Worm (Caenorhabditis elegans): ENCODE results near the gene Y37E11B.10.

Y37E11B.10 gene

DNA sequence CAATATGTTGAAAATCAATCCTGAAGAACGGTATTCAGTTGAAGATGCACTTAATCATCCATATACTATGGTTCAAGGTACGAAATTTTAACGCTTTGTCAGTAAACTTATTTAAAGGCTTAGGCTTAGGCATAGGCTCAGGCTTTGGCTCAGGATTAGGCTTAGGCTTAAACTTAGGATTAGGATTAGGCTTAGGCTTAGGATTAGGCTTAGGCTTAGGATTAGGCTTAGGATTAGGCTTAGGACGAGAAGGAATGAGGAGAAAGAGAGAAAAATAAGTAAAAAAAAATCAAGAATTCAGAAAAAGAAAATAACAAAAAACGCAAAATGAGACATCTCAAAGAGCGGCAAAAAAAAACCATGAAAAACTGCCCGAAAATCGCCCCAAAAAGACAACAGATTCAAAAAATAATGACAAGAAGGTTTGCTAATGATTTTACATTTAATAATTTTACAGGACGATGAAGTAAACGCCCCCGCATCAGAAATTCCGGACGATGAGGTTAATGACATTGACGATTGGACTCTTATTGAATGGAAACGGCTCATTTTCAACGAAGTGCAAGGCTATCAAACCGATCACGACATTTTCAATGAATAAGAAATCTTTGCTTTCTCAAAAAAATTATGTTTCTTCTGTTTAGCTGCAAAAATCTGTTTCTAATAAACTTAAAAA lies 2.4 kb upstream of the Y37E11B.10 start:
- TF ChIP-seq ceh-90 (tag; optimal IDR thresholded peaks at IDR 0.05), result no peak
- no peak for TF ChIP-seq efl-1 (optimal IDR thresholded peaks at IDR 0.05)
- TF ChIP-seq efl-1 (GFP tag; optimal IDR thresholded peaks at IDR 0.05 in 1 of 2), result no peak
- TF ChIP-seq lin-39 (tag; optimal IDR thresholded peaks at IDR 0.05), result no peak
- no peak for TF ChIP-seq mab-9 (GFP tag; IDR thresholded peaks at IDR 0.05)
- TF ChIP-seq ceh-63 (GFP tag; optimal IDR thresholded peaks at IDR 0.05), result no peak
- no peak for TF ChIP-seq nhr-77 (tag; optimal IDR thresholded peaks at IDR 0.05)
- no peak for TF ChIP-seq nhr-12 (tag; optimal IDR thresholded peaks at IDR 0.05)
- no peak for TF ChIP-seq nhr-90 (tag; optimal IDR thresholded peaks at IDR 0.05; ENCODE audit: poor library complexity)

DNA sequence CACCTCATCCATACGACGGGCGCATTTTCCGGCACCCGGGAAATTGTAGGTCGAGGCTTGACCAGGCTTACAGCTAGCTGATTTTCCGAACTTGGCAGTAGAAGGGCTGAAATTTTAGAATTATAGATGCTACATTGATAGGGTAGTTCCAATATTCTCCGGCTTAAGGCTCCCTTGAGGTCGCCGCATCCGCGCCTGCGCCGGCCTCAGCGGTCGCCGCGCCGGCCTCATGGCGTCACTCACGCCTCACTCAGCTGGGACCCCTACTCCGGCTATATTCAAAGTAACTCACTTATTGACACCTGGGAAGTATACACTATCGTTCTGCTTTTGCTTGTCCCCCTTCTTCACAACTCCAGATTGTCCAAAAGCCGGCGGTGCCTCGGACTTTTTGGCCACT lies 2.2 kb downstream of the Y37E11B.10 start:
- TF ChIP-seq efl-1 (optimal IDR thresholded peaks at IDR 0.05) (no peak), efl-1 (GFP tag; optimal IDR thresholded peaks at IDR 0.05 in 1 of 2) (peak in 1 of 2 experiments; percentile 69), lin-35 (GFP tag; optimal IDR thresholded peaks at IDR 0.05) (no peak), tlp-1 (tag; optimal IDR thresholded peaks at IDR 0.05) (no peak), alr-1 (tag; optimal IDR thresholded peaks at IDR 0.05; ENCODE audit: borderline replicate concordance) (no peak)

DNA sequence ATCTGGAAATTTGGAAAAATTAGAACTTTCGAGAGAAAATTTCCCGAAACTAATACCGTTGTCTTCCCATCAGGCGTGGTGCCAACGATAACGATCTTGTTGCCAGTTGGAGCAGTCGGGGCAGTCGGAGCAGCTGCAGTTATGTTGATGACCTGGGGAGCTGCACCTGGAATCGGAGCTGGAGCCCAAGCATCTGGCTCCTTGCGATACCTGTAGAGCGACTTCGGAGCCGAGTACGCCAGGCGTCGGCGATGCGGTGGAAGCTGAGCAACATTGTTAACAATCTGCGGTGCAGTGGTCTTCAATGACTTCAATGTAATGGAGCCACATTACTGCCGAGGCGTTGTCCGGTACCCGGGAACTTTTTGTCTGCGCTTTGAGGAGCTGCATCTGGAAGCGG lies 4.4 kb downstream of the Y37E11B.10 start:
- TF ChIP-seq blmp-1 (tag; optimal IDR thresholded peaks at IDR 0.05) (no peak), pqm-1 (tag; optimal IDR thresholded peaks at IDR 0.05) (no peak), zag-1 (tag; optimal IDR thresholded peaks at IDR 0.05) (no peak), sox-4 (tag; optimal IDR thresholded peaks at IDR 0.05) (no peak), zip-4 (GFP tag; optimal IDR thresholded peaks at IDR 0.05) (no peak), nhr-28 (tag; optimal IDR thresholded peaks at IDR 0.05) (no peak), ces-1 (GFP tag; optimal IDR thresholded peaks at IDR 0.05) (no peak), jun-1 (tag; optimal IDR thresholded peaks at IDR 0.05) (no peak), mab-9 (GFP tag; IDR thresholded peaks at IDR 0.05) (no peak), fos-1 (tag; optimal IDR thresholded peaks at IDR 0.05) (no peak), dsc-1 (tag; optimal IDR thresholded peaks at IDR 0.05) (no peak), vab-15 (tag; optimal IDR thresholded peaks at IDR 0.05) (no peak)

DNA sequence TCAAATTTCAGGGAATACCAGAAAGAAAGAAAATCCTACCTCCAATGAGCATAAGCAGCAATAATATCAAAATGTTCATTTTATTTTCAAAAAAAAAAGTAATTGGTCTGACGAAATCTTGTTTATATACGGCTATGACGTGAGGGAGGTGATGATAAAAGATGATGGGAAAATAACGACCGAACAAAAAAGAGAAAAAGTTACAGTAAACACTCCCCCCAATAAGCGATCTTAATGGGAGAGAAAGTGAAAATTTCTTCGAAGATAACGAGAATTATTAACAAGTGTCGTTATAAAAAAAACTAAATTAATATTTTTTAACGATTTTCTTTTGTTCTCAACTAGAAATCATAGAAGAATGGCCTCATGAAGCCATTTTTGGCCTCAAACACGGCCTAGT lies 6.3 kb downstream of the Y37E11B.10 start, which contains the start of gene Y37E11B.7:
Gene Y37E11B.7, minus strand, starts transcription at position 207 of the 400 bp plus-strand sequence.
- TF ChIP-seq efl-1 (optimal IDR thresholded peaks at IDR 0.05), result no peak
- peak in 1 of 2 experiments; percentile 74 for TF ChIP-seq efl-1 (GFP tag; optimal IDR thresholded peaks at IDR 0.05 in 1 of 2)
- peak; percentile 33 for TF ChIP-seq nhr-85 (tag)
- TF ChIP-seq nhr-20 (tag; optimal IDR thresholded peaks at IDR 0.05), result no peak
- peak in 1 of 6 experiments; percentile 23 for TF ChIP-seq elt-3 (tag; optimal IDR thresholded peaks at IDR 0.05)
- no peak for TF ChIP-seq skn-1 (tag; optimal IDR thresholded peaks at IDR 0.05)
- TF ChIP-seq blmp-1 (tag; optimal IDR thresholded peaks at IDR 0.05), result peak; percentile 85

DNA sequence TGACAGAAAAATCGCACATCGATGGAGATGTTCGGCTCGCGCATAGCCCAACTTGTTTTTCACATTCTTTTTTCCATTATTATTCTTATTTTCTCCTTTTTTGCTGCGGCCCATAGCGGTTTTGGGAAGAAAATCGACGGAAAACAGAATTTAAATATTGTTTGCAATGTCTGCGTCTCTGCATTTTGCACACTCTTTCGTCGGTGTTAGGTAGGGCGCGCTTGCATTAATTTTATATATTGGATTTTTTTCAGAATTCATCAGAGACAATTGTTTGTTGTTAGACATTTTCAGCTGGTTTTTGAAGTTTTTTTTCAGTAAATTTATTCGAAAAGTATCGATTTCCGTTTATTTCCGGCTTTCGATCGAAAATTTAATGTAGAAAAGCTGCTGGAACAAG lies 7.1 kb downstream of the Y37E11B.10 start, which contains the start of gene Y37E11B.6:
Gene Y37E11B.6, minus strand, starts transcription at position 181 of the 400 bp plus-strand sequence.
- TF ChIP-seq dpl-1 (GFP tag; optimal IDR thresholded peaks at IDR 0.05), result peak in 1 of 3 experiments; percentile 44
- TF ChIP-seq hlh-4 (tag; optimal IDR thresholded peaks at IDR 0.05), result no peak
- TF ChIP-seq fkh-4 (tag; optimal IDR thresholded peaks at IDR 0.05; ENCODE audit: borderline replicate concordance), result no peak
- peak in 1 of 2 experiments; percentile 17 for TF ChIP-seq lsy-2 (tag; optimal IDR thresholded peaks at IDR 0.05)
- TF ChIP-seq mep-1 (tag; optimal IDR thresholded peaks at IDR 0.05), result no peak
- TF ChIP-seq egl-27 (tag; optimal IDR thresholded peaks at IDR 0.05), result no peak
- TF ChIP-seq efl-1 (optimal IDR thresholded peaks at IDR 0.05), result peak; percentile 24 to 50
- TF ChIP-seq efl-1 (GFP tag; optimal IDR thresholded peaks at IDR 0.05 in 1 of 2), result peak; percentile 51 to 82
- TF ChIP-seq nhr-85 (tag), result peak; percentile 40
- TF ChIP-seq lin-35 (GFP tag; optimal IDR thresholded peaks at IDR 0.05), result peak; percentile 4 to 13
- TF ChIP-seq ces-1 (GFP tag; optimal IDR thresholded peaks at IDR 0.05), result no peak
- no peak for TF ChIP-seq zag-1 (tag; optimal IDR thresholded peaks at IDR 0.05)
- TF ChIP-seq blmp-1 (tag; optimal IDR thresholded peaks at IDR 0.05), result peak; percentile 18

Data from whole organism, L1 larva.